Worm (Caenorhabditis elegans): ENCODE results near the gene F31F6.2.

F31F6.2 gene

DNA sequence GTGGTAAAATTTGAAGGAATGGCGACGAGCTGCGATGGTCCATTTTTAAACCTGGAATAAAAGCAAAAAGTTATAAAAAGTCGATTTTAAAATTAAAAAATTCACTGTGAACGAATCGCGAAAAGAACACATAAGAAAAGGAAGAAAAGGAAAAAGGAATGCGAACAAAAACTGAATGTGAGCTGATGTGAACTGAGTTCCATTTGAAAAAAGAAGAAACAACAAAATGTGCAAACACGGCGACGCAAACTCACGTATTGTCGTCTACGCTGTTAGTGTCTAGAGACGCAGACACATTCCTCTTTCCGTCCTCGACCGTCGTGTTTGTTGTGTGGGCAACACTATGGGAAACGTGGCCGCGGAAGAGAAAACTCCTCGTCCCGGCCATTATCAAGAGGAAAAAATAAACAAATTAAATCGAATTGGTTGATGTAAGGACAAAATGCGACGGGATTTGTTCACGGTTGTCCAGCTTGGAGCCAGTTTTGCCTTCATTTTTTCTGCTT lies 17.9 kb downstream of the F31F6.2 start, which contains the start of the genes C27C12.1 and C27C12.4 (continued):
- TF ChIP-seq bed-2 (GFP tag; IDR thresholded peaks at IDR 0.05) (0 out of 2 replicates have a peak, but pooled peaks have one; percentile 21), egl-44 (GFP tag; IDR thresholded peaks at IDR 0.05) (no peak), mel-28 (tag; optimal IDR thresholded peaks at IDR 0.05; ENCODE audit: borderline replicate concordance) (no peak), sea-2 (GFP tag; IDR thresholded peaks at IDR 0.05) (no peak), B0261.1 (tag; optimal IDR thresholded peaks at IDR 0.05) (no peak), lin-26 (GFP tag; IDR thresholded peaks at IDR 0.05) (no peak), die-1 (tag; optimal IDR thresholded peaks at IDR 0.05) (no peak), ztf-26 (tag; optimal IDR thresholded peaks at IDR 0.05) (peak; percentile 38), lin-35 (GFP tag; optimal IDR thresholded peaks at IDR 0.05) (peak in 1 of 3 experiments; percentile 70), F10E7.11 (tag; optimal IDR thresholded peaks at IDR 0.05) (no peak), aptf-3 (GFP tag; IDR thresholded peaks at IDR 0.05) (no peak), egl-18 (GFP tag; IDR thresholded peaks at IDR 0.05) (no peak), lin-54 (GFP tag; optimal IDR thresholded peaks at IDR 0.05) (no peak), lsl-1 (GFP tag; optimal IDR thresholded peaks at IDR 0.05) (no peak), F22D6.2 (tag; optimal IDR thresholded peaks at IDR 0.05) (peak; percentile 14), attf-5 (GFP tag; optimal IDR thresholded peaks at IDR 0.05) (peak; percentile 81), F49E8.2 (tag; optimal IDR thresholded peaks at IDR 0.05; ENCODE audit: insufficient read depth) (no peak), snpc-3.4 (tag; optimal IDR thresholded peaks at IDR 0.05) (no peak), T07F8.4 (tag; optimal IDR thresholded peaks at IDR 0.05) (no peak), ets-4 (GFP tag; optimal IDR thresholded peaks at IDR 0.05) (no peak), Y67H2A.10 (GFP tag; conservative IDR thresholded peaks at IDR 0.05) (no peak), lin-40 (tag; optimal IDR thresholded peaks at IDR 0.05) (peak; percentile 85), egrh-3 (GFP tag; IDR thresholded peaks at IDR 0.05) (no peak), hmg-20 (GFP tag; IDR thresholded peaks at IDR 0.05) (no peak), mes-4 (tag; optimal IDR thresholded peaks at IDR 0.05) (no peak), Y79H2A.3 (GFP tag; conservative IDR thresholded peaks at IDR 0.05) (no peak), K11D2.4 (GFP tag; IDR thresholded peaks at IDR 0.05) (peak; percentile 80), madf-8 (GFP tag; conservative IDR thresholded peaks at IDR 0.05) (no peak), ceh-27 (GFP tag; optimal IDR thresholded peaks at IDR 0.05) (peak; percentile 80), C06A6.2 (GFP tag; conservative IDR thresholded peaks at IDR 0.05) (peak; percentile 35; the same call in 1 of the 2 replicates), Y56A3A.18 (GFP tag; IDR thresholded peaks at IDR 0.05) (0 out of 2 replicates have a peak, but pooled peaks have one; percentile 33), B0035.1 (tag; optimal IDR thresholded peaks at IDR 0.05) (no peak), Y53G8AR.9 (GFP tag; conservative IDR thresholded peaks at IDR 0.05) (0 out of 2 replicates have a peak, but pooled peaks have one; percentile 59), xnd-1 (tag; optimal IDR thresholded peaks at IDR 0.05) (no peak), atf-7 (tag; optimal IDR thresholded peaks at IDR 0.05) (peak; percentile 26), F55B11.4 (tag; optimal IDR thresholded peaks at IDR 0.05; ENCODE audit: borderline replicate concordance, insufficient read depth) (no peak), ceh-40 (GFP tag; IDR thresholded peaks at IDR 0.05) (no peak), tbp1 (GFP tag; optimal IDR thresholded peaks at IDR 0.05) (no peak), madf-10 (tag; optimal IDR thresholded peaks at IDR 0.05) (peak; percentile 37), ztf-18 (tag; optimal IDR thresholded peaks at IDR 0.05) (peak; percentile 31), rpc-1 (optimal IDR thresholded peaks at IDR 0.05) (no peak), rpc-1 (tag; optimal IDR thresholded peaks at IDR 0.05) (no peak), him-1 (tag; optimal IDR thresholded peaks at IDR 0.05) (no peak), rcor-1 (GFP tag; IDR thresholded peaks at IDR 0.05) (peak; percentile 17; the same call in 1 of the 2 replicates), Y95B8A.8 (GFP tag; IDR thresholded peaks at IDR 0.05) (no peak), unc-62 (GFP tag; optimal IDR thresholded peaks at IDR 0.05) (no peak), mcd-1 (GFP tag; IDR thresholded peaks at IDR 0.05) (peak; percentile 62), lir-1 (GFP tag; conservative IDR thresholded peaks at IDR 0.05) (0 out of 2 replicates have a peak, but pooled peaks have one; percentile 44), ceh-58 (GFP tag; IDR thresholded peaks at IDR 0.05) (no peak)
